Worm (Caenorhabditis elegans) whole organism, L4 larva: ENCODE data around the gene rgs-7.

Experiments used
- Y105C5A.15 ChIP-seq: fragments of 200-800 bp; sonication (Bioruptor generic); IDR thresholded peaks from 2 replicates; pipeline ENCODE4 v1.3.6; 2022; ENCODE audit warnings: missing genetic modification characterization, missing compliant biosample characterization
- ZK546.5 ChIP-seq, 2 experiments: sonication (generic microtip); optimal IDR thresholded peaks; 2 replicates each; lab custom pipeline; 2017; ENCODE audit warnings: missing biosample characterization in 2 of 2, missing genetic modification characterization in 2 of 2
- aha-1 ChIP-seq: fragments of 150-350 bp; peaks from one replicate; lab custom pipeline; 2014; ENCODE audit warnings: missing biosample characterization, missing genetic modification characterization
- aly-2 ChIP-seq: sonication (generic microtip); optimal IDR thresholded peaks from 2 replicates; lab custom pipeline; 2018; ENCODE audit warnings: missing biosample characterization, missing genetic modification characterization
- ama-1 ChIP-seq: fragments of 150-350 bp; optimal IDR thresholded peaks from 2 replicates; lab custom pipeline; 2014; ENCODE audit warnings: inconsistent platforms, mixed read lengths
- ceh-28 ChIP-seq: fragments of 150-350 bp; optimal IDR thresholded peaks from 2 replicates; lab custom pipeline; 2014; ENCODE audit warnings: missing biosample characterization, missing genetic modification reagents, missing genetic modification characterization
- ceh-44 ChIP-seq: fragments of 200-800 bp; sonication (Bioruptor generic); IDR thresholded peaks from 2 replicates; pipeline ENCODE4 v1.3.6; 2022; ENCODE audit warnings: missing genetic modification reagents, missing genetic modification characterization, missing compliant biosample characterization
- ces-1 ChIP-seq: fragments of 150-350 bp; sonication (generic microtip); optimal IDR thresholded peaks from 4 replicates; lab custom pipeline; 2014; ENCODE audit warnings: missing biosample characterization, missing genetic modification reagents, missing genetic modification characterization
- cey-2 ChIP-seq: sonication (generic microtip); optimal IDR thresholded peaks from 3 replicates; lab custom pipeline; 2017; ENCODE audit warnings: missing genetic modification characterization, mild to moderate bottlenecking, missing compliant biosample characterization, antibody characterized with exemption, borderline replicate concordance; ENCODE audit not compliant: insufficient read depth
- ctbp-1 ChIP-seq: fragments of 200-800 bp; sonication (Bioruptor generic); IDR thresholded peaks from 2 replicates; pipeline ENCODE4 v1.3.6; 2022; ENCODE audit warnings: missing genetic modification reagents, missing genetic modification characterization, missing compliant biosample characterization
- daf-12 ChIP-seq: fragments of 150-350 bp; optimal IDR thresholded peaks from 2 replicates; lab custom pipeline; 2014; ENCODE audit warnings: missing biosample characterization, missing genetic modification reagents, missing genetic modification characterization
- daf-16 ChIP-seq, 3 experiments: sonication (generic microtip); optimal IDR thresholded peaks; 2 replicates each; lab custom pipeline; 2016 to 2017; ENCODE audit warnings: missing genetic modification characterization in 3 of 3, missing genetic modification reagents in 3 of 3, mild to moderate bottlenecking in 2 of 3, missing compliant biosample characterization in 2 of 3, missing biosample characterization in 1 of 3, moderate library complexity in 1 of 3
- daf-8 ChIP-seq: fragments of 200-800 bp; sonication (Bioruptor generic); IDR thresholded peaks from 2 replicates; pipeline ENCODE4 v1.3.6; 2022; ENCODE audit warnings: missing genetic modification characterization, missing compliant biosample characterization
- dmd-6 ChIP-seq: fragments of 200-800 bp; sonication (Bioruptor generic); IDR thresholded peaks from 2 replicates; pipeline ENCODE4 v1.3.6; 2022; ENCODE audit warnings: missing genetic modification reagents, missing genetic modification characterization, missing compliant biosample characterization
- dve-1 ChIP-seq: sonication (generic microtip); optimal IDR thresholded peaks from 2 replicates; lab custom pipeline; 2017; ENCODE audit warnings: antibody characterized with exemption, mild to moderate bottlenecking, missing genetic modification characterization, missing compliant biosample characterization; ENCODE audit not compliant: insufficient read depth
- fkh-10 ChIP-seq: fragments of 150-350 bp; optimal IDR thresholded peaks from 2 replicates; lab custom pipeline; 2014; ENCODE audit warnings: missing biosample characterization, missing genetic modification reagents, missing genetic modification characterization
- hif-1 ChIP-seq, 2 experiments: sonication (generic microtip); optimal IDR thresholded peaks; 2 replicates each; lab custom pipeline; 2016 to 2017; ENCODE audit warnings: missing compliant biosample characterization in 2 of 2, missing genetic modification characterization in 2 of 2, missing genetic modification reagents in 2 of 2, missing genotype in 2 of 2, mild to moderate bottlenecking in 1 of 2
- hlh-11 ChIP-seq: fragments of 200-800 bp; sonication (Bioruptor generic); optimal IDR thresholded peaks from 2 replicates; lab custom pipeline; 2018; ENCODE audit warnings: mild to moderate bottlenecking, missing genetic modification characterization, missing compliant biosample characterization
- hlh-30 ChIP-seq: sonication (generic microtip); optimal IDR thresholded peaks from 2 replicates; lab custom pipeline; 2017; ENCODE audit warnings: antibody characterized with exemption, mild to moderate bottlenecking, missing genetic modification characterization, missing compliant biosample characterization; ENCODE audit not compliant: insufficient read depth
- hmg-1.1 ChIP-seq: fragments of 200-800 bp; sonication (Bioruptor generic); IDR thresholded peaks from 2 replicates; pipeline ENCODE4 v1.3.6; 2022; ENCODE audit warnings: missing genetic modification reagents, missing genetic modification characterization, missing compliant biosample characterization
- lim-7 ChIP-seq: fragments of 200-800 bp; sonication (Bioruptor generic); IDR thresholded peaks from 2 replicates; pipeline ENCODE4 v1.3.6; 2022; ENCODE audit warnings: missing genetic modification characterization, missing compliant biosample characterization
- lin-13 ChIP-seq: fragments of 150-350 bp; optimal IDR thresholded peaks from 2 replicates; lab custom pipeline; 2014; ENCODE audit warnings: missing biosample characterization, missing genetic modification reagents, missing genetic modification characterization
- lin-29 ChIP-seq: fragments of 200-800 bp; sonication (Bioruptor generic); IDR thresholded peaks from 2 replicates; pipeline ENCODE4 v1.3.6; 2022; ENCODE audit warnings: missing genetic modification reagents, missing genetic modification characterization, missing compliant biosample characterization
- lin-39 ChIP-seq: fragments of 150-350 bp; optimal IDR thresholded peaks from 2 replicates; lab custom pipeline; 2014; ENCODE audit warnings: missing biosample characterization, missing genetic modification reagents, missing genetic modification characterization
- mdt-29 ChIP-seq: fragments of 200-800 bp; sonication (Bioruptor generic); IDR thresholded peaks from 2 replicates; pipeline ENCODE4 v1.3.6; 2022; ENCODE audit warnings: missing genetic modification reagents, missing genetic modification characterization, missing compliant biosample characterization
- mep-1 ChIP-seq: fragments of 150-350 bp; sonication (generic microtip); optimal IDR thresholded peaks from 3 replicates; lab custom pipeline; 2014; ENCODE audit warnings: missing biosample characterization, missing genetic modification characterization
- mes-2 ChIP-seq: sonication (generic microtip); optimal IDR thresholded peaks from 2 replicates; lab custom pipeline; 2016; ENCODE audit warnings: missing genotype, mild to moderate bottlenecking, missing genetic modification characterization, missing compliant biosample characterization; ENCODE audit not compliant: poor library complexity, severe bottlenecking
- mxl-2 ChIP-seq: fragments of 200-800 bp; sonication (Bioruptor generic); conservative IDR thresholded peaks from 2 replicates; pipeline ENCODE4 v1.3.6; 2022; ENCODE audit warnings: missing genetic modification reagents, missing genetic modification characterization, missing compliant biosample characterization
- php-3 ChIP-seq: fragments of 200-800 bp; sonication (Bioruptor generic); IDR thresholded peaks from 2 replicates; pipeline ENCODE4 v1.3.6; 2022; ENCODE audit warnings: missing genetic modification reagents, missing genetic modification characterization, missing compliant biosample characterization
- pqm-1 ChIP-seq: sonication (generic microtip); optimal IDR thresholded peaks from 2 replicates; lab custom pipeline; 2017; ENCODE audit warnings: missing biosample characterization, missing genetic modification characterization
- sdz-12 ChIP-seq: fragments of 200-800 bp; sonication (Bioruptor generic); optimal IDR thresholded peaks from 2 replicates; lab custom pipeline; 2018; ENCODE audit warnings: mild to moderate bottlenecking, missing genetic modification characterization, missing compliant biosample characterization
- set-16 ChIP-seq: fragments of 200-800 bp; sonication (Bioruptor generic); IDR thresholded peaks from 2 replicates; pipeline ENCODE4 v1.3.6; 2022; ENCODE audit warnings: missing genetic modification reagents, missing genetic modification characterization, missing compliant biosample characterization
- snpc-1.2 ChIP-seq: fragments of 200-800 bp; sonication (Bioruptor generic); IDR thresholded peaks from 2 replicates; pipeline ENCODE4 v1.3.6; 2022; ENCODE audit warnings: missing genetic modification reagents, missing genetic modification characterization, missing compliant biosample characterization
- snpc-4 ChIP-seq: fragments of 150-350 bp; optimal IDR thresholded peaks from 2 replicates; lab custom pipeline; 2014; ENCODE audit warnings: missing biosample characterization, missing genetic modification characterization
- unc-130 ChIP-seq: sonication (generic microtip); optimal IDR thresholded peaks from 2 replicates; lab custom pipeline; 2016; ENCODE audit warnings: missing genetic modification reagents, missing genetic modification characterization, missing compliant biosample characterization
- unc-39 ChIP-seq: sonication (generic microtip); optimal IDR thresholded peaks from 2 replicates; lab custom pipeline; 2017; ENCODE audit warnings: missing biosample characterization, missing genetic modification characterization
- vab-7 ChIP-seq: fragments of 200-800 bp; sonication (Bioruptor generic); IDR thresholded peaks from 2 replicates; pipeline ENCODE4 v1.3.6; 2022; ENCODE audit warnings: missing genetic modification reagents, missing genetic modification characterization, missing compliant biosample characterization
- ztf-11 ChIP-seq: fragments of 150-350 bp; optimal IDR thresholded peaks from 2 replicates; lab custom pipeline; 2014; ENCODE audit warnings: missing biosample characterization, missing genetic modification characterization
- ztf-7 ChIP-seq: fragments of 150-350 bp; optimal IDR thresholded peaks from 2 replicates; lab custom pipeline; 2014; ENCODE audit warnings: missing biosample characterization, missing genetic modification characterization

Gene rgs-7

ce11 chrX:3551173-3551572 is 8.8 kb downstream of the rgs-7 start (continued):
- TF ChIP-seq ZK546.5 (tag; optimal IDR thresholded peaks at IDR 0.05; lab: Kevin White, UChicago) (no peak), mes-2 (tag; lab: Kevin White, UChicago) (peak; percentile 31), aly-2 (no peak), lim-7 (GFP tag; lab: Robert Waterston, UW) (no peak), snpc-1.2 (GFP tag; lab: Robert Waterston, UW) (no peak), fkh-10 (GFP tag; lab: Kevin White, UChicago) (no peak), lin-29 (GFP tag; lab: Robert Waterston, UW) (no peak), hlh-11 (peak; percentile 33), lin-39 (tag; lab: Kevin White, UChicago) (no peak), ces-1 (GFP tag; lab: Kevin White, UChicago) (no peak), mdt-29 (no peak), cey-2 (tag; lab: Kevin White, UChicago) (no peak), dve-1 (tag; lab: Kevin White, UChicago) (peak; percentile 11), sdz-12 (GFP tag; lab: Kevin White, UChicago) (no peak), vab-7 (no peak), set-16 (GFP tag; lab: Robert Waterston, UW) (no peak), hmg-1.1 (GFP tag; lab: Robert Waterston, UW) (no peak), ama-1 (lab: Kevin White, UChicago) (no peak), lin-13 (GFP tag; lab: Kevin White, UChicago) (no peak), snpc-4 (tag; lab: Kevin White, UChicago) (no peak), ctbp-1 (GFP tag; lab: Robert Waterston, UW) (no peak), daf-8 (GFP tag; lab: Robert Waterston, UW) (no peak), mep-1 (tag; lab: Kevin White, UChicago) (no peak), ceh-44 (GFP tag; lab: Robert Waterston, UW) (no peak), daf-12 (tag; lab: Kevin White, UChicago) (no peak), php-3 (GFP tag; lab: Robert Waterston, UW) (no peak), mxl-2 (GFP tag; lab: Robert Waterston, UW) (no peak), unc-130 (no peak), hlh-30 (tag; lab: Kevin White, UChicago) (peak; percentile 5), unc-39 (no peak), ceh-28 (no peak), dmd-6 (GFP tag; lab: Robert Waterston, UW) (peak; percentile 30; the same call in 1 of the 2 replicates), ztf-7 (no peak), Y105C5A.15 (GFP tag; lab: Robert Waterston, UW) (no peak)
- TF ChIP-seq, all 104 proteins: peak for 8

DNA sequence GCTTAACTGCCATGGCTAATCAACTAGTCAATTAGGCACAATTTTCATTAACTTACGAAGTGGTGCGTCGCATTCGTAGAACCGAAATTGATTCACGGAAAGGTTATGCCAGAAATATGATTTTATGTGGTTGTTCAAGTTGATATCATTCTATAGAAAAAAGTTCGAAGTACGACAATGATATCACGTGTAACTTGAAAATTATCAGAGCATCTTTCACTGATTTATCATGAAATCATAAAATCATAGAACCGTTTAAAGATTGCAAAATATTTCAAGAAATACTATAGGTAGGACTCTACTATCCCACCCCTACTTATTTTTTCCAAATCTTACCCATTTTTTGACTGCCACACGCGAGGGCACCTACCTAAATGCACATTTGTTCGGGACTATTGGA is 10.6 kb downstream of the rgs-7 start:
- TF ChIP-seq hlh-11 (peak; percentile 6), ztf-11 (tag; lab: Kevin White, UChicago) (no peak), pqm-1 (tag; lab: Kevin White, UChicago) (peak; percentile 30), cey-2 (tag; lab: Kevin White, UChicago) (no peak), dmd-6 (GFP tag; lab: Robert Waterston, UW) (peak; percentile 47; the same call in 1 of the 2 replicates), hif-1 (tag; optimal IDR thresholded peaks at IDR 0.05; lab: Kevin White, UChicago) (no peak), dve-1 (tag; lab: Kevin White, UChicago) (peak; percentile 41), aha-1 (tag; lab: Kevin White, UChicago) (peak; percentile 16), mep-1 (tag; lab: Kevin White, UChicago) (peak; percentile 1), php-3 (GFP tag; lab: Robert Waterston, UW) (0 out of 2 replicates have a peak, but pooled peaks have one; percentile 37), daf-16 (GFP tag; optimal IDR thresholded peaks at IDR 0.05; lab: Kevin White, UChicago) (no peak), daf-16 (tag; optimal IDR thresholded peaks at IDR 0.05; lab: Kevin White, UChicago) (peak; percentile 31)
